Fruit fly (Drosophila melanogaster) whole organism, embryonic: Measurements from ENCODE around the gene kairos.
A peak's percentile ranks its signal among the peaks of the same experiment; 100 is the strongest.

Source experiments
- Atf3 ChIP-seq: fragments of 200-800 bp; sonication (Bioruptor generic); optimal IDR thresholded peaks from 3 replicates; lab custom pipeline; 2016; ENCODE audit warnings: missing biosample characterization, missing genetic modification characterization
- B-H1 ChIP-seq: fragments of 200-800 bp; sonication (Bioruptor generic); IDR thresholded peaks from 3 replicates; pipeline ENCODE4 v1.3.6; 2022; ENCODE audit warnings: missing biosample characterization, missing genetic modification characterization
- BtbVII ChIP-seq: fragments of 200-800 bp; sonication (Bioruptor generic); optimal IDR thresholded peaks from 3 replicates; lab custom pipeline; 2017; ENCODE audit warnings: missing biosample characterization, mild to moderate bottlenecking, missing genetic modification characterization
- CG10462 ChIP-seq: fragments of 200-800 bp; sonication (Bioruptor generic); optimal IDR thresholded peaks from 2 replicates; lab custom pipeline; 2016; ENCODE audit warnings: missing biosample characterization, missing genetic modification characterization
- CG11093 ChIP-seq: fragments of 200-800 bp; sonication (Bioruptor generic); IDR thresholded peaks from 3 replicates; pipeline ENCODE4 v1.3.6; 2022; ENCODE audit warnings: missing biosample characterization, missing genetic modification characterization
- CG11456 ChIP-seq: fragments of 200-800 bp; sonication (Bioruptor generic); IDR thresholded peaks from 3 replicates; pipeline ENCODE4 v1.3.6; 2022; ENCODE audit warnings: missing biosample characterization, missing genetic modification characterization
- CG12104 ChIP-seq: fragments of 200-800 bp; sonication (Bioruptor generic); optimal IDR thresholded peaks from 3 replicates; lab custom pipeline; 2016; ENCODE audit warnings: missing biosample characterization, missing genetic modification characterization
- CG12219 ChIP-seq: fragments of 200-800 bp; sonication (Bioruptor generic); optimal IDR thresholded peaks from 3 replicates; lab custom pipeline; 2018; ENCODE audit warnings: missing biosample characterization, mild to moderate bottlenecking, missing genetic modification characterization
- CG12299 ChIP-seq: fragments of 200-800 bp; sonication (Bioruptor generic); optimal IDR thresholded peaks from 2 replicates; lab custom pipeline; 2018; ENCODE audit warnings: missing biosample characterization, mild to moderate bottlenecking, missing genetic modification characterization
- CG13424 ChIP-seq: fragments of 200-800 bp; sonication (Bioruptor generic); optimal IDR thresholded peaks from 2 replicates; lab custom pipeline; 2019; ENCODE audit warnings: missing biosample characterization, mild to moderate bottlenecking, missing genetic modification characterization, moderate library complexity
- CG14710 ChIP-seq: fragments of 200-800 bp; sonication (Bioruptor generic); optimal IDR thresholded peaks from 3 replicates; lab custom pipeline; 2019; ENCODE audit warnings: missing biosample characterization, mild to moderate bottlenecking, missing genetic modification characterization, moderate library complexity
- CG1647 ChIP-seq: fragments of 200-800 bp; sonication (Bioruptor generic); optimal IDR thresholded peaks from 3 replicates; lab custom pipeline; 2016; ENCODE audit warnings: missing biosample characterization, missing genetic modification characterization
- CG16813 ChIP-seq: fragments of 200-800 bp; sonication (Bioruptor generic); IDR thresholded peaks from 3 replicates; pipeline ENCODE4 v1.3.6; 2022; ENCODE audit warnings: missing biosample characterization, missing genetic modification characterization; ENCODE audit not compliant: partially characterized antibody
- CG16863 ChIP-seq: fragments of 200-800 bp; sonication (Bioruptor generic); optimal IDR thresholded peaks from 3 replicates; lab custom pipeline; 2016; ENCODE audit warnings: missing biosample characterization, missing genetic modification characterization
- CG18599 ChIP-seq: fragments of 200-800 bp; sonication (Bioruptor generic); optimal IDR thresholded peaks from 3 replicates; lab custom pipeline; 2017; ENCODE audit warnings: missing biosample characterization, missing genetic modification characterization, mild to moderate bottlenecking, moderate library complexity, missing genetic modification reagents
- CG2875 ChIP-seq: fragments of 200-800 bp; sonication (Bioruptor generic); optimal IDR thresholded peaks from 2 replicates; lab custom pipeline; 2017; ENCODE audit warnings: missing biosample characterization, mild to moderate bottlenecking, missing genetic modification characterization, missing genetic modification reagents
- CG4328 ChIP-seq: fragments of 200-800 bp; sonication (Bioruptor generic); optimal IDR thresholded peaks from 3 replicates; lab custom pipeline; 2017; ENCODE audit warnings: missing biosample characterization, missing genetic modification reagents, missing genetic modification characterization
- CG5245 ChIP-seq: fragments of 200-800 bp; sonication (Bioruptor generic); optimal IDR thresholded peaks from 3 replicates; lab custom pipeline; 2016; ENCODE audit warnings: missing biosample characterization, missing genetic modification characterization
- CG7745 ChIP-seq: fragments of 200-800 bp; sonication (Bioruptor generic); optimal IDR thresholded peaks from 2 replicates; lab custom pipeline; 2018; ENCODE audit warnings: missing biosample characterization, mild to moderate bottlenecking, missing genetic modification characterization, moderate library complexity
- ERR ChIP-seq: fragments of 200-800 bp; sonication (Bioruptor generic); optimal IDR thresholded peaks from 2 replicates; lab custom pipeline; 2016; ENCODE audit warnings: missing biosample characterization, missing genetic modification characterization
- HLH54F ChIP-seq: fragments of 200-800 bp; sonication (Bioruptor generic); optimal IDR thresholded peaks from 3 replicates; lab custom pipeline; 2016; ENCODE audit warnings: missing biosample characterization, missing genetic modification characterization
- Hmx ChIP-seq: fragments of 200-800 bp; sonication (Bioruptor generic); optimal IDR thresholded peaks from 2 replicates; lab custom pipeline; 2016; ENCODE audit warnings: missing biosample characterization, missing genetic modification characterization
- Lhr ChIP-seq: fragments of 200-800 bp; sonication (Bioruptor generic); optimal IDR thresholded peaks from 3 replicates; lab custom pipeline; 2017; ENCODE audit warnings: mild to moderate bottlenecking, missing biosample characterization, missing genetic modification reagents, missing genetic modification characterization
- Lim3 ChIP-seq: fragments of 200-800 bp; sonication (Bioruptor generic); IDR thresholded peaks from 2 replicates; pipeline ENCODE4 v1.3.6; 2022; ENCODE audit warnings: missing biosample characterization, missing genetic modification characterization
- NK7.1 ChIP-seq: fragments of 200-800 bp; sonication (Bioruptor generic); optimal IDR thresholded peaks from 3 replicates; lab custom pipeline; 2016; ENCODE audit warnings: missing biosample characterization, missing genetic modification characterization
- Neu2 ChIP-seq: fragments of 200-800 bp; sonication (Bioruptor generic); optimal IDR thresholded peaks from 3 replicates; lab custom pipeline; 2016; ENCODE audit warnings: missing biosample characterization, missing genetic modification characterization, borderline replicate concordance
- Nf-YA ChIP-seq: fragments of 200-800 bp; sonication (Bioruptor generic); IDR thresholded peaks from 2 replicates; pipeline ENCODE4 v1.3.6; 2022; ENCODE audit warnings: missing biosample characterization, missing genetic modification characterization
- Nf-YC ChIP-seq: fragments of 200-800 bp; optimal IDR thresholded peaks from 3 replicates; lab custom pipeline; 2019; ENCODE audit warnings: missing biosample characterization, mild to moderate bottlenecking, missing genetic modification characterization, moderate library complexity
- PHDP ChIP-seq: fragments of 200-800 bp; sonication (Bioruptor generic); optimal IDR thresholded peaks from 3 replicates; lab custom pipeline; 2018; ENCODE audit warnings: missing biosample characterization, mild to moderate bottlenecking, missing genetic modification characterization, moderate library complexity
- Side ChIP-seq: fragments of 200-800 bp; sonication (Bioruptor generic); optimal IDR thresholded peaks from 2 replicates; lab custom pipeline; 2016; ENCODE audit warnings: missing biosample characterization, missing genetic modification characterization
- Trl ChIP-seq, 3 experiments: fragments of >200 bp in 2 of 3; fragments of 200-800 bp in 1 of 3; sonication (Bioruptor generic) in 1 of 3; optimal IDR thresholded peaks; 2 replicates in 1 of 3; 3 replicates in 2 of 3; lab custom pipeline; 2016 to 2017; ENCODE audit warnings: missing biosample characterization in 1 of 3, missing genetic modification characterization in 1 of 3
- dm ChIP-seq: fragments of 200-800 bp; sonication (Bioruptor generic); optimal IDR thresholded peaks from 3 replicates; lab custom pipeline; 2016; ENCODE audit warnings: missing biosample characterization, missing genetic modification characterization
- dmrt99B ChIP-seq: fragments of 200-800 bp; sonication (Bioruptor generic); optimal IDR thresholded peaks from 2 replicates; lab custom pipeline; 2018; ENCODE audit warnings: missing biosample characterization, mild to moderate bottlenecking, missing genetic modification characterization, moderate library complexity
- dpn ChIP-seq, 2 experiments: fragments of 200-800 bp; sonication (Bioruptor generic); optimal IDR thresholded peaks; 3 replicates each; lab custom pipeline; 2016; ENCODE audit warnings: missing biosample characterization in 2 of 2, missing genetic modification characterization in 2 of 2
- grn ChIP-seq: fragments of 200-800 bp; sonication (Bioruptor generic); optimal IDR thresholded peaks from 3 replicates; lab custom pipeline; 2017; ENCODE audit warnings: missing biosample characterization, missing genetic modification characterization
- klu ChIP-seq: fragments of 200-800 bp; sonication (Bioruptor generic); IDR thresholded peaks from 2 replicates; pipeline ENCODE4 v1.3.6; 2022; ENCODE audit warnings: missing biosample characterization, missing genetic modification characterization
- lab ChIP-seq: fragments of 200-800 bp; sonication (Bioruptor generic); optimal IDR thresholded peaks from 3 replicates; lab custom pipeline; 2017; ENCODE audit warnings: missing biosample characterization, missing genetic modification characterization, mild to moderate bottlenecking, moderate library complexity, missing genetic modification reagents
- nerfin-2 ChIP-seq: fragments of 200-800 bp; sonication (Bioruptor generic); IDR thresholded peaks from 2 replicates; pipeline ENCODE4 v1.3.6; 2022; ENCODE audit warnings: missing biosample characterization, missing genetic modification characterization; ENCODE audit not compliant: partially characterized antibody
- nmo ChIP-seq: fragments of 200-800 bp; sonication (Bioruptor generic); optimal IDR thresholded peaks from 2 replicates; lab custom pipeline; 2018; ENCODE audit warnings: missing biosample characterization, mild to moderate bottlenecking, missing genetic modification characterization, moderate library complexity
- pho ChIP-seq: fragments of 200-800 bp; sonication (Bioruptor generic); optimal IDR thresholded peaks from 2 replicates; lab custom pipeline; 2016; ENCODE audit warnings: missing biosample characterization, missing genetic modification characterization
- phol ChIP-seq: fragments of 200-800 bp; sonication (Bioruptor generic); optimal IDR thresholded peaks from 3 replicates; lab custom pipeline; 2018; ENCODE audit warnings: missing biosample characterization, mild to moderate bottlenecking, missing genetic modification characterization, moderate library complexity
- ranshi ChIP-seq: fragments of 200-800 bp; sonication (Bioruptor generic); IDR thresholded peaks from 2 replicates; pipeline ENCODE4 v1.3.6; 2022; ENCODE audit warnings: missing biosample characterization, missing genetic modification characterization
- row ChIP-seq: fragments of 200-800 bp; sonication (Bioruptor generic); IDR thresholded peaks from 3 replicates; pipeline ENCODE4 v1.3.6; 2022; ENCODE audit warnings: missing biosample characterization, missing genetic modification characterization
- run ChIP-seq: fragments of 200-800 bp; sonication (Bioruptor generic); optimal IDR thresholded peaks from 3 replicates; lab custom pipeline; 2018; ENCODE audit warnings: missing biosample characterization, mild to moderate bottlenecking, missing genetic modification characterization
- slou ChIP-seq: fragments of 200-800 bp; sonication (Bioruptor generic); optimal IDR thresholded peaks from 3 replicates; lab custom pipeline; 2016; ENCODE audit warnings: missing biosample characterization, missing genetic modification characterization
- sr ChIP-seq: fragments of 200-800 bp; sonication (Bioruptor generic); IDR thresholded peaks from 3 replicates; pipeline ENCODE4 v1.3.6; 2022; ENCODE audit warnings: missing biosample characterization, missing genetic modification characterization
- ssp ChIP-seq: fragments of 200-800 bp; sonication (Bioruptor generic); IDR thresholded peaks from 2 replicates; pipeline ENCODE4 v1.3.6; 2022; ENCODE audit warnings: missing biosample characterization, missing genetic modification characterization
- unc-4 ChIP-seq: fragments of 200-800 bp; sonication (Bioruptor generic); IDR thresholded peaks from 2 replicates; pipeline ENCODE4 v1.3.6; 2022; ENCODE audit warnings: missing biosample characterization, missing genetic modification characterization; ENCODE audit not compliant: partially characterized antibody
- vfl ChIP-seq: fragments of 200-800 bp; sonication (Bioruptor generic); optimal IDR thresholded peaks from 2 replicates; lab custom pipeline; 2016; ENCODE audit warnings: missing biosample characterization, missing genetic modification characterization
- vnd ChIP-seq: fragments of 200-800 bp; sonication (Bioruptor generic); IDR thresholded peaks from 3 replicates; pipeline ENCODE4 v1.3.6; 2022; ENCODE audit warnings: missing biosample characterization, missing genetic modification characterization; ENCODE audit not compliant: partially characterized antibody

The kairos gene

DNA sequence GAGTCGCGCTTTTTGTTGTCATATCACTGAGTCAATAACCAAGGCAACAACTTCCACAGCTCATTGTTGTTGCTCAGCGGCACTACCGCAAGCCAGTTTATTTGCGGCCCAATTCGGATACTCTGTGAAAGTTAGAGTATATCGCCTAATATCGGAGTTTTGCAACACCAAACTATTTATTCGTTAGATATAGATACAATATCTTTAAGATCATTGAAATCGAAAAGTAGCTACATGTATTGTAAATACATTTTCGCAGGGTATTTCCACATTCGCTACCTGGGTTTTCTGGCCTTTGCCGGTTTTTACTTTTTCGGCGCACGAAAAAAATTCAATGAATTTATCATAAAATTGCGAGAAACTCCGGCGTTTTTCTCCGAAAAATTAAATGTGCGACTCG, 62.0 kb downstream of the kairos start (continued):
- TF ChIP-seq dpn (GFP tag; optimal IDR thresholded peaks at IDR 0.05; lab: Kevin White, UChicago) (peak; percentile 64 to 73), run (tag; lab: Kevin White, UChicago) (peak; percentile 21), sr (GFP tag; lab: Robert Waterston, UW) (peak; percentile 34; the same call in 1 of the 3 replicates), CG13424 (peak; percentile 75), unc-4 (GFP tag; lab: Robert Waterston, UW) (no peak), row (GFP tag; lab: Robert Waterston, UW) (peak; percentile 87), CG2875 (GFP tag; lab: Kevin White, UChicago) (peak; percentile 36), Hmx (GFP tag; lab: Kevin White, UChicago) (no peak), vnd (GFP tag; lab: Robert Waterston, UW) (no peak), CG4328 (GFP tag; lab: Kevin White, UChicago) (no peak), CG7745 (tag; lab: Kevin White, UChicago) (no peak), PHDP (tag; lab: Kevin White, UChicago) (peak; percentile 74), B-H1 (GFP tag; lab: Robert Waterston, UW) (peak; percentile 61; the same call in 2 of the 3 replicates), Atf3 (GFP tag; lab: Kevin White, UChicago) (peak; percentile 13), pho (GFP tag; lab: Kevin White, UChicago) (peak; percentile 47), CG12299 (tag; lab: Kevin White, UChicago) (no peak), ranshi (GFP tag; lab: Robert Waterston, UW) (peak; percentile 83), CG12104 (GFP tag; lab: Kevin White, UChicago) (peak; percentile 37), Neu2 (GFP tag; lab: Kevin White, UChicago) (no peak), CG16863 (GFP tag; lab: Kevin White, UChicago) (peak; percentile 48), dm (peak; percentile 10), vfl (GFP tag; lab: Kevin White, UChicago) (no peak), CG1647 (GFP tag; lab: Kevin White, UChicago) (peak; percentile 69), dmrt99B (peak; percentile 84), HLH54F (GFP tag; lab: Kevin White, UChicago) (peak; percentile 41), CG12219 (GFP tag; lab: Kevin White, UChicago) (peak; percentile 72), grn (GFP tag; lab: Kevin White, UChicago) (no peak), nmo (peak; percentile 69), ssp (peak; percentile 61), ERR (GFP tag; lab: Kevin White, UChicago) (peak; percentile 22), phol (tag; lab: Kevin White, UChicago) (peak; percentile 61), CG18599 (GFP tag; lab: Kevin White, UChicago) (peak; percentile 80), CG16813 (GFP tag; lab: Robert Waterston, UW) (no peak), CG11456 (GFP tag; lab: Robert Waterston, UW) (peak; percentile 84), CG5245 (GFP tag; lab: Kevin White, UChicago) (peak; percentile 33), Nf-YA (GFP tag; lab: Robert Waterston, UW) (no peak), slou (GFP tag; lab: Kevin White, UChicago) (peak; percentile 27), Side (GFP tag; lab: Kevin White, UChicago) (peak; percentile 59), BtbVII (peak; percentile 45), Trl (optimal IDR thresholded peaks at IDR 0.05; lab: Kevin White, UChicago) (no peak), Trl (GFP tag; optimal IDR thresholded peaks at IDR 0.05; lab: Kevin White, UChicago) (peak; percentile 47), Lhr (no peak), NK7.1 (peak; percentile 14), CG11093 (GFP tag; lab: Robert Waterston, UW) (peak; percentile 68; the same call in 2 of the 3 replicates), lab (peak; percentile 85), CG14710 (tag; lab: Kevin White, UChicago) (no peak), Nf-YC (peak; percentile 7), klu (peak; percentile 59), CG10462 (GFP tag; lab: Kevin White, UChicago) (peak; percentile 18), Lim3 (GFP tag; lab: Robert Waterston, UW) (no peak), nerfin-2 (GFP tag; lab: Robert Waterston, UW) (no peak)
